Worm (Caenorhabditis elegans) whole organism, early embryonic: ENCODE measurements around the gene coel-1.

ENCODE experiments used
- B0310.2 ChIP-seq: sonication (generic microtip); optimal IDR thresholded peaks from 2 replicates; lab custom pipeline; 2016; ENCODE audit warnings: mild to moderate bottlenecking, missing genetic modification characterization, missing compliant biosample characterization
- F13C5.2 ChIP-seq: sonication (generic microtip); optimal IDR thresholded peaks from 2 replicates; lab custom pipeline; 2017; ENCODE audit warnings: mild to moderate bottlenecking, missing genetic modification characterization, inconsistent platforms, missing compliant biosample characterization
- ama-1 ChIP-seq: fragments of 150-350 bp; optimal IDR thresholded peaks from 2 replicates; lab custom pipeline; 2014
- sea-1 ChIP-seq: fragments of 200-800 bp; sonication (Bioruptor generic); conservative IDR thresholded peaks from 2 replicates; pipeline ENCODE4 v1.3.6; 2022; ENCODE audit warnings: missing genetic modification characterization, missing compliant biosample characterization
- tbx-37 ChIP-seq: fragments of 200-800 bp; sonication (Bioruptor generic); conservative IDR thresholded peaks from 2 replicates; pipeline ENCODE4 v1.3.6; 2022; ENCODE audit warnings: missing genetic modification reagents, missing genetic modification characterization, missing compliant biosample characterization

ce11 chrX:4273614-4274013 is 8.2 kb downstream of the coel-1 start, which contains the start of gene C52B9.10:
- no peak for TF ChIP-seq ama-1
- no peak for TF ChIP-seq F13C5.2 (tag; lab: Kevin White, UChicago)
- no peak for TF ChIP-seq tbx-37 (GFP tag; lab: Robert Waterston, UW)
- TF ChIP-seq B0310.2: no peak
- TF ChIP-seq sea-1 (GFP tag; lab: Robert Waterston, UW): no peak
